Worm (Caenorhabditis elegans) whole organism, L4/young adult: ENCODE measurements around the gene prmt-9.

ENCODE experiments used
- W03F9.2 ChIP-seq: fragments of 150-350 bp; optimal IDR thresholded peaks from 2 replicates; lab custom pipeline; 2014; ENCODE audit warnings: missing biosample characterization, missing genetic modification characterization
- dao-5 ChIP-seq: sonication (generic microtip); optimal IDR thresholded peaks from 2 replicates; lab custom pipeline; 2016; ENCODE audit warnings: missing genotype, missing genetic modification characterization, moderate library complexity, missing compliant biosample characterization
- him-1 ChIP-seq: sonication (generic microtip); optimal IDR thresholded peaks from 2 replicates; lab custom pipeline; 2016; ENCODE audit warnings: missing genotype, missing genetic modification reagents, missing genetic modification characterization, missing compliant biosample characterization

The prmt-9 gene

ce11 chrIV:12637340-12637739 is 46.8 kb downstream of the prmt-9 start:
- no peak for TF ChIP-seq dao-5 (tag; lab: Kevin White, UChicago)
- no peak for TF ChIP-seq him-1 (tag; lab: Kevin White, UChicago)
- TF ChIP-seq W03F9.2, result no peak

- TF ChIP-seq W03F9.2, result no peak
- TF ChIP-seq him-1 (tag; lab: Kevin White, UChicago), result no peak
- no peak for TF ChIP-seq dao-5 (tag; lab: Kevin White, UChicago)
These were observed 50.4 kb downstream of the prmt-9 start for ce11 chrIV:12633825-12634224.

- no peak for TF ChIP-seq him-1 (tag; lab: Kevin White, UChicago)
These were observed 51.7 kb downstream of the prmt-9 start for ce11 chrIV:12632430-12632829.

ce11 chrIV:12630922-12631321 is 53.3 kb downstream of the prmt-9 start, which contains the start of gene ark-1:
ark-1 (minus strand) TSS chrIV:12631022.
- TF ChIP-seq him-1 (tag; lab: Kevin White, UChicago), result no peak
- no peak for TF ChIP-seq W03F9.2
- no peak for TF ChIP-seq dao-5 (tag; lab: Kevin White, UChicago)
